Worm (Caenorhabditis elegans): ENCODE results near the gene mak-1.
A peak's percentile ranks its signal among the peaks of the same experiment; 100 is the strongest.

mak-1 gene

ce11 chrII:8764332-8764731 lies 20.5 kb downstream of the mak-1 start:
- no peak for TF ChIP-seq unc-62 (GFP tag; optimal IDR thresholded peaks at IDR 0.05)

- TF ChIP-seq snpc-4 (tag; optimal IDR thresholded peaks at IDR 0.05) (no peak), lsy-12 (tag; optimal IDR thresholded peaks at IDR 0.05) (peak; percentile 2), egl-27 (tag; optimal IDR thresholded peaks at IDR 0.05) (no peak), lin-39 (tag; optimal IDR thresholded peaks at IDR 0.05) (no peak), fkh-2 (tag; optimal IDR thresholded peaks at IDR 0.05) (no peak), ceh-28 (tag; optimal IDR thresholded peaks at IDR 0.05) (no peak), nhr-76 (tag; optimal IDR thresholded peaks at IDR 0.05) (no peak), unc-62 (GFP tag; optimal IDR thresholded peaks at IDR 0.05) (no peak), tbx-2 (tag; optimal IDR thresholded peaks at IDR 0.05) (no peak), fkh-10 (GFP tag; optimal IDR thresholded peaks at IDR 0.05) (no peak), mdl-1 (tag; optimal IDR thresholded peaks at IDR 0.05) (peak; percentile 48), nhr-23 (tag; optimal IDR thresholded peaks at IDR 0.05) (peak; percentile 70), aly-2 (tag; optimal IDR thresholded peaks at IDR 0.05) (no peak), nhr-25 (tag; optimal IDR thresholded peaks at IDR 0.05) (peak; percentile 24), fos-1 (tag; optimal IDR thresholded peaks at IDR 0.05) (no peak), nhr-67 (tag; optimal IDR thresholded peaks at IDR 0.05) (no peak), ztf-11 (tag; optimal IDR thresholded peaks at IDR 0.05) (no peak), nhr-43 (tag; optimal IDR thresholded peaks at IDR 0.05; ENCODE audit: poor library complexity, severe bottlenecking) (peak; percentile 81), mml-1 (tag; optimal IDR thresholded peaks at IDR 0.05) (no peak)
Observed at ce11 chrII:8765131-8765530, 21.3 kb downstream of the mak-1 start.

ce11 chrII:8766475-8766874 lies 22.6 kb downstream of the mak-1 start, which contains the start of the genes nsph-1.1 and K08F8.15:
Gene nsph-1.1, plus strand, starts transcription at chrII:8766775.
Gene K08F8.15, plus strand, starts transcription at chrII:8766809.
- TF ChIP-seq daf-12 (tag; optimal IDR thresholded peaks at IDR 0.05) (no peak), fkh-10 (GFP tag; optimal IDR thresholded peaks at IDR 0.05) (no peak), ceh-82 (tag; optimal IDR thresholded peaks at IDR 0.05) (no peak), nhr-12 (tag; optimal IDR thresholded peaks at IDR 0.05) (no peak), nhr-76 (tag; optimal IDR thresholded peaks at IDR 0.05) (no peak), pha-4 (tag; optimal IDR thresholded peaks at IDR 0.05) (no peak), mdl-1 (tag; optimal IDR thresholded peaks at IDR 0.05) (no peak), zag-1 (tag; optimal IDR thresholded peaks at IDR 0.05) (no peak), nhr-11 (tag; optimal IDR thresholded peaks at IDR 0.05) (no peak), elt-1 (tag; optimal IDR thresholded peaks at IDR 0.05) (no peak), mml-1 (tag; optimal IDR thresholded peaks at IDR 0.05) (no peak), lin-15B (tag; optimal IDR thresholded peaks at IDR 0.05) (no peak), jun-1 (tag; optimal IDR thresholded peaks at IDR 0.05) (no peak)

ce11 chrII:8766897-8767296 lies 23.0 kb downstream of the mak-1 start, which contains the start of gene pah-1:
Gene pah-1, minus strand, starts transcription at chrII:8766997.
- no peak for TF ChIP-seq nhr-12 (tag; optimal IDR thresholded peaks at IDR 0.05)
- TF ChIP-seq ceh-9 (tag; optimal IDR thresholded peaks at IDR 0.05): no peak

ce11 chrII:8769375-8769774 lies 25.5 kb downstream of the mak-1 start:
- TF ChIP-seq pha-4 (tag; optimal IDR thresholded peaks at IDR 0.05): peak; percentile 44
- no peak for TF ChIP-seq R02D3.7 (tag; optimal IDR thresholded peaks at IDR 0.05)
- no peak for TF ChIP-seq aly-2 (tag; optimal IDR thresholded peaks at IDR 0.05)
- TF ChIP-seq pqm-1 (tag; optimal IDR thresholded peaks at IDR 0.05): peak; percentile 18
- peak; percentile 26 for TF ChIP-seq nfya-1 (tag; optimal IDR thresholded peaks at IDR 0.05; ENCODE audit: insufficient read depth)
- peak; percentile 5 for TF ChIP-seq elt-2 (tag; optimal IDR thresholded peaks at IDR 0.05)
- no peak for TF ChIP-seq nhr-25 (tag; optimal IDR thresholded peaks at IDR 0.05)
- peak; percentile 57 for TF ChIP-seq hmg-11 (tag; optimal IDR thresholded peaks at IDR 0.05)
- TF ChIP-seq mml-1 (tag; optimal IDR thresholded peaks at IDR 0.05): no peak

- TF ChIP-seq lin-39 (tag; optimal IDR thresholded peaks at IDR 0.05) (no peak), ZK546.5 (tag; optimal IDR thresholded peaks at IDR 0.05) (no peak), hmg-11 (tag; optimal IDR thresholded peaks at IDR 0.05) (no peak)
Observed at ce11 chrII:8770675-8771074, 26.8 kb downstream of the mak-1 start, which contains the start of gene let-19. Gene let-19, plus strand, starts transcription at chrII:8770975.

Measured in whole organism, L3 larva.